Worm (Caenorhabditis elegans): ENCODE results near the gene C34H4.1.
A peak's percentile ranks its signal among the peaks of the same experiment; 100 is the strongest.

C34H4.1 gene

ce11 chrIV:1595802-1596201 is 40.4 kb downstream of the C34H4.1 start, which contains the start of gene npp-8 (continued):
- TF ChIP-seq mcd-1 (GFP tag; IDR thresholded peaks at IDR 0.05) (peak; percentile 90), sptf-2 (GFP tag; optimal IDR thresholded peaks at IDR 0.05) (peak; percentile 18), attf-5 (GFP tag; optimal IDR thresholded peaks at IDR 0.05) (peak; percentile 96), fkh-3 (tag; optimal IDR thresholded peaks at IDR 0.05) (no peak), D2030.7 (GFP tag; IDR thresholded peaks at IDR 0.05) (peak; percentile 91), ztf-18 (tag; optimal IDR thresholded peaks at IDR 0.05) (peak; percentile 54), attf-6 (GFP tag; IDR thresholded peaks at IDR 0.05) (peak; percentile 38; the same call in 1 of the 2 replicates), lsy-27 (tag; optimal IDR thresholded peaks at IDR 0.05; ENCODE audit: borderline replicate concordance, insufficient read depth) (no peak), lin-35 (GFP tag; optimal IDR thresholded peaks at IDR 0.05) (peak in 2 of 3 experiments; percentile 5 to 73), atf-7 (tag; optimal IDR thresholded peaks at IDR 0.05) (peak; percentile 33), dpl-1 (GFP tag; optimal IDR thresholded peaks at IDR 0.05) (peak; percentile 85), egl-18 (GFP tag; IDR thresholded peaks at IDR 0.05) (0 out of 2 replicates have a peak, but pooled peaks have one; percentile 39), akir-1 (GFP tag; optimal IDR thresholded peaks at IDR 0.05) (no peak), ztf-22 (GFP tag; optimal IDR thresholded peaks at IDR 0.05) (no peak), bed-1 (GFP tag; IDR thresholded peaks at IDR 0.05) (no peak), nfyb-1 (GFP tag; IDR thresholded peaks at IDR 0.05) (peak; percentile 81), egl-44 (GFP tag; IDR thresholded peaks at IDR 0.05) (peak; percentile 59; the same call in 1 of the 2 replicates), pha-4 (tag; optimal IDR thresholded peaks at IDR 0.05) (peak; percentile 62), ztf-28 (GFP tag; IDR thresholded peaks at IDR 0.05) (peak; percentile 67; the same call in 1 of the 2 replicates), ztf-6 (GFP tag; IDR thresholded peaks at IDR 0.05) (no peak), ztf-25 (GFP tag; IDR thresholded peaks at IDR 0.05) (no peak), ceh-27 (GFP tag; optimal IDR thresholded peaks at IDR 0.05) (peak; percentile 81), nhr-179 (tag; optimal IDR thresholded peaks at IDR 0.05) (no peak), madf-3 (GFP tag; IDR thresholded peaks at IDR 0.05) (peak; percentile 75; the same call in 1 of the 2 replicates), K12H6.12 (tag; optimal IDR thresholded peaks at IDR 0.05) (peak; percentile 72), K11D2.4 (GFP tag; IDR thresholded peaks at IDR 0.05) (peak; percentile 69), ekl-4 (GFP tag; IDR thresholded peaks at IDR 0.05) (peak; percentile 80), unc-62 (GFP tag; optimal IDR thresholded peaks at IDR 0.05) (no peak), B0336.3 (GFP tag; IDR thresholded peaks at IDR 0.05) (peak; percentile 95), F52B5.7 (tag; optimal IDR thresholded peaks at IDR 0.05) (no peak), F57A8.1 (GFP tag; optimal IDR thresholded peaks at IDR 0.05) (no peak), sdz-38 (tag; optimal IDR thresholded peaks at IDR 0.05) (no peak), aptf-2 (GFP tag; conservative IDR thresholded peaks at IDR 0.05) (peak; percentile 75; the same call in 1 of the 2 replicates), hrde-1 (tag; optimal IDR thresholded peaks at IDR 0.05; ENCODE audit: borderline replicate concordance) (peak; percentile 57), ceh-40 (GFP tag; IDR thresholded peaks at IDR 0.05) (0 out of 2 replicates have a peak, but pooled peaks have one; percentile 39), Y79H2A.3 (GFP tag; conservative IDR thresholded peaks at IDR 0.05) (no peak), F55B11.4 (tag; optimal IDR thresholded peaks at IDR 0.05; ENCODE audit: borderline replicate concordance, insufficient read depth) (no peak), hmg-1.2 (GFP tag; IDR thresholded peaks at IDR 0.05) (peak; percentile 70), F37B4.10 (GFP tag; IDR thresholded peaks at IDR 0.05) (no peak), lin-26 (GFP tag; IDR thresholded peaks at IDR 0.05) (peak; percentile 57; the same call in 1 of the 2 replicates), egrh-3 (GFP tag; IDR thresholded peaks at IDR 0.05) (peak; percentile 65), madf-8 (GFP tag; conservative IDR thresholded peaks at IDR 0.05) (peak; percentile 77), lin-54 (GFP tag; optimal IDR thresholded peaks at IDR 0.05) (peak; percentile 96), hmg-20 (GFP tag; IDR thresholded peaks at IDR 0.05) (0 out of 2 replicates have a peak, but pooled peaks have one; percentile 45), somi-1 (GFP tag; optimal IDR thresholded peaks at IDR 0.05) (peak; percentile 14), snpc-1.3 (tag; optimal IDR thresholded peaks at IDR 0.05; ENCODE audit: insufficient read depth) (peak; percentile 83), gei-17 (GFP tag; optimal IDR thresholded peaks at IDR 0.05) (peak; percentile 34), lir-1 (GFP tag; conservative IDR thresholded peaks at IDR 0.05) (no peak; the same call in 1 of the 2 replicates)

Data from whole organism, young adult.